Worm (Caenorhabditis elegans) whole organism, early embryonic: ENCODE measurements around the gene T01B7.13.

Experiments
- B0310.2 ChIP-seq: sonication (generic microtip); optimal IDR thresholded peaks from 2 replicates; lab custom pipeline; 2016; ENCODE audit warnings: mild to moderate bottlenecking, missing genetic modification characterization, missing compliant biosample characterization
- F13C5.2 ChIP-seq: sonication (generic microtip); optimal IDR thresholded peaks from 2 replicates; lab custom pipeline; 2017; ENCODE audit warnings: mild to moderate bottlenecking, missing genetic modification characterization, inconsistent platforms, missing compliant biosample characterization
- aly-1 ChIP-seq: sonication (generic microtip); optimal IDR thresholded peaks from 2 replicates; lab custom pipeline; 2016; ENCODE audit warnings: missing genetic modification characterization, missing compliant biosample characterization
- ama-1 ChIP-seq: fragments of 150-350 bp; optimal IDR thresholded peaks from 2 replicates; lab custom pipeline; 2014
- ceh-13 ChIP-seq: fragments of 200-800 bp; sonication (Bioruptor generic); optimal IDR thresholded peaks from 2 replicates; lab custom pipeline; 2018; ENCODE audit warnings: mild to moderate bottlenecking, missing genetic modification characterization, missing compliant biosample characterization
- ceh-36 ChIP-seq: sonication (generic microtip); optimal IDR thresholded peaks from 2 replicates; lab custom pipeline; 2016; ENCODE audit warnings: missing genetic modification characterization, inconsistent platforms, missing compliant biosample characterization
- hmg-4 ChIP-seq: fragments of 200-800 bp; sonication (Bioruptor generic); optimal IDR thresholded peaks from 2 replicates; lab custom pipeline; 2018; ENCODE audit warnings: mild to moderate bottlenecking, missing genetic modification characterization, missing compliant biosample characterization
- hnd-1 ChIP-seq: sonication (generic microtip); optimal IDR thresholded peaks from 2 replicates; lab custom pipeline; 2016; ENCODE audit warnings: missing genetic modification characterization, missing compliant biosample characterization
- scrt-1 ChIP-seq: fragments of 200-800 bp; sonication (Bioruptor generic); IDR thresholded peaks from 2 replicates; pipeline ENCODE4 v1.3.6; 2022; ENCODE audit warnings: missing genetic modification characterization, missing compliant biosample characterization
- sea-1 ChIP-seq: fragments of 200-800 bp; sonication (Bioruptor generic); conservative IDR thresholded peaks from 2 replicates; pipeline ENCODE4 v1.3.6; 2022; ENCODE audit warnings: missing genetic modification characterization, missing compliant biosample characterization
- tbx-11 ChIP-seq: fragments of 200-800 bp; sonication (Bioruptor generic); IDR thresholded peaks from 2 replicates; pipeline ENCODE4 v1.3.6; 2022; ENCODE audit warnings: missing genetic modification characterization, missing compliant biosample characterization
- tbx-37 ChIP-seq: fragments of 200-800 bp; sonication (Bioruptor generic); conservative IDR thresholded peaks from 2 replicates; pipeline ENCODE4 v1.3.6; 2022; ENCODE audit warnings: missing genetic modification reagents, missing genetic modification characterization, missing compliant biosample characterization
- tra-4 ChIP-seq: sonication (generic microtip); optimal IDR thresholded peaks from 2 replicates; lab custom pipeline; 2017; ENCODE audit warnings: missing genetic modification characterization, missing compliant biosample characterization

DNA sequence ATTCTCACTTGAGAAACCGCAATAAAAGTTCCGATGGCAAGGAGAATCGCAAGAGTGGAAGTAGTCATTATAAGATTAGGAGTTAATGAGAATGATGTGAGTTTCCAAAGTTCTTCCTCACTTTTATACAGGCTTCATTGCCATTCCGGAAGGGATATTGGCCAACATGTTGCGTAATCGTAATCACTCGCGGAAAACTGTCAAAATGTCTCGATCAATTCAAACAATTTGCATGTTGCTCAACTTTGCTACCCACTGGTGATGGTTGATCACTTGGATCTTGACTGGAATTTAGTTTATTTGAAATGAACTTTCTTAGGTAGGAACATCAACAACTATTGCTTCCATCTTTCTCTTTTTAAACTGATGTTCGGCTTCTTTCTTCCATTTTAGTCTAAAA is 22.3 kb downstream of the T01B7.13 start, which contains the start of gene idpb-4:
- no peak for TF ChIP-seq tra-4
- no peak for TF ChIP-seq ama-1 (lab: Kevin White, UChicago)
- TF ChIP-seq aly-1 (tag; lab: Kevin White, UChicago): no peak
- TF ChIP-seq tbx-11 (GFP tag; lab: Robert Waterston, UW): no peak
- TF ChIP-seq sea-1: no peak
- no peak for TF ChIP-seq scrt-1 (GFP tag; lab: Robert Waterston, UW)
- no peak for TF ChIP-seq B0310.2 (tag; lab: Kevin White, UChicago)
- no peak for TF ChIP-seq hnd-1 (tag; lab: Kevin White, UChicago)
- TF ChIP-seq hmg-4 (GFP tag; lab: Kevin White, UChicago): no peak
- TF ChIP-seq tbx-37 (GFP tag; lab: Robert Waterston, UW): no peak
- no peak for TF ChIP-seq ceh-13 (GFP tag; lab: Kevin White, UChicago)
- no peak for TF ChIP-seq F13C5.2
- TF ChIP-seq ceh-36 (tag; lab: Kevin White, UChicago): no peak
